Worm (Caenorhabditis elegans) whole organism, early embryonic: ENCODE results near the gene H12I13.6.

Source experiments
- B0310.2 ChIP-seq: sonication (generic microtip); optimal IDR thresholded peaks from 2 replicates; lab custom pipeline; 2016; ENCODE audit warnings: mild to moderate bottlenecking, missing genetic modification characterization, missing compliant biosample characterization
- F13C5.2 ChIP-seq: sonication (generic microtip); optimal IDR thresholded peaks from 2 replicates; lab custom pipeline; 2017; ENCODE audit warnings: mild to moderate bottlenecking, missing genetic modification characterization, inconsistent platforms, missing compliant biosample characterization
- ama-1 ChIP-seq: fragments of 150-350 bp; optimal IDR thresholded peaks from 2 replicates; lab custom pipeline; 2014
- ceh-13 ChIP-seq: fragments of 200-800 bp; sonication (Bioruptor generic); optimal IDR thresholded peaks from 2 replicates; lab custom pipeline; 2018; ENCODE audit warnings: mild to moderate bottlenecking, missing genetic modification characterization, missing compliant biosample characterization
- ceh-36 ChIP-seq: sonication (generic microtip); optimal IDR thresholded peaks from 2 replicates; lab custom pipeline; 2016; ENCODE audit warnings: missing genetic modification characterization, inconsistent platforms, missing compliant biosample characterization
- hmbx-1 ChIP-seq: sonication (generic microtip); optimal IDR thresholded peaks from 2 replicates; lab custom pipeline; 2016; ENCODE audit warnings: mild to moderate bottlenecking, missing genetic modification characterization, missing compliant biosample characterization
- hmg-4 ChIP-seq: fragments of 200-800 bp; sonication (Bioruptor generic); optimal IDR thresholded peaks from 2 replicates; lab custom pipeline; 2018; ENCODE audit warnings: mild to moderate bottlenecking, missing genetic modification characterization, missing compliant biosample characterization
- sea-1 ChIP-seq: fragments of 200-800 bp; sonication (Bioruptor generic); conservative IDR thresholded peaks from 2 replicates; pipeline ENCODE4 v1.3.6; 2022; ENCODE audit warnings: missing genetic modification characterization, missing compliant biosample characterization
- tbx-11 ChIP-seq: fragments of 200-800 bp; sonication (Bioruptor generic); IDR thresholded peaks from 2 replicates; pipeline ENCODE4 v1.3.6; 2022; ENCODE audit warnings: missing genetic modification characterization, missing compliant biosample characterization
- tbx-37 ChIP-seq: fragments of 200-800 bp; sonication (Bioruptor generic); conservative IDR thresholded peaks from 2 replicates; pipeline ENCODE4 v1.3.6; 2022; ENCODE audit warnings: missing genetic modification reagents, missing genetic modification characterization, missing compliant biosample characterization
- tra-4 ChIP-seq: sonication (generic microtip); optimal IDR thresholded peaks from 2 replicates; lab custom pipeline; 2017; ENCODE audit warnings: missing genetic modification characterization, missing compliant biosample characterization

DNA sequence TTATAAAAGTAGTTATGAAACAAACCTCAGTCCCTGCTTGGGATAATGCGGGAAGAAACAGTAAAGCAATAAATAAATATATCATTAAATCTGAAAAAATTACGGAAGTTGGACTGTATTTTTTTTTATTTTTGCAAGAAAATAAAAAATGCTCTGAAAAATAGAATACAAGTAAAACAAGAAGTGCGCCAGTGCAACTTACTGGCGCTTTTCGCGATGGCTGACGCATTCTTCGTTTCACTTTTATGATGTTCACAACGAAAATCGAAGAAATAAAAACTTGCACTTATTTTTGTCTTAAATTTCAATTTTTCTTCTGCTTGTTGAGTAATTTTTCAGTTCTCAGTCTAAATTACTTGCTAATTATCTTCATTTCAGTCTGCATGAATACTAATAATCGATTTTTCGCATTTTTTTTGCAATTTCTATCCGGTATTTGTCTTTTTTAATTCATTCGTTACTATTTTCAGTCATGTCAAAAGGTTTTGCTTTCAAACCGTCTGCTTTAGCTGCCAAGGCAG, 30.0 kb upstream of the H12I13.6 start, which contains the start of the genes R12C12.6 and ran-5:
- TF ChIP-seq hmbx-1 (no peak), tbx-11 (GFP tag; lab: Robert Waterston, UW) (no peak), tra-4 (tag; lab: Kevin White, UChicago) (no peak), hmg-4 (no peak), ama-1 (lab: Kevin White, UChicago) (no peak), F13C5.2 (tag; lab: Kevin White, UChicago) (peak; percentile 71), ceh-13 (no peak), ceh-36 (tag; lab: Kevin White, UChicago) (peak; percentile 55), tbx-37 (GFP tag; lab: Robert Waterston, UW) (0 out of 2 replicates have a peak, but pooled peaks have one; percentile 13), sea-1 (no peak), B0310.2 (no peak)
